Worm (Caenorhabditis elegans) whole organism, young adult: ENCODE results near the gene srsx-37.

Source experiments
- C06A6.2 ChIP-seq: fragments of 200-800 bp; sonication (Bioruptor generic); conservative IDR thresholded peaks from 2 replicates; pipeline ENCODE4 v1.3.6; 2022; ENCODE audit warnings: missing genetic modification characterization, missing compliant biosample characterization
- C17E4.6 ChIP-seq: fragments of 200-800 bp; sonication (Bioruptor generic); IDR thresholded peaks from 2 replicates; pipeline ENCODE4 v1.3.6; 2022; ENCODE audit warnings: missing genetic modification reagents, missing genetic modification characterization, missing compliant biosample characterization
- F22D6.2 ChIP-seq: sonication (generic microtip); optimal IDR thresholded peaks from 2 replicates; lab custom pipeline; 2016; ENCODE audit warnings: mild to moderate bottlenecking, missing genetic modification characterization, missing compliant biosample characterization
- F23B12.7 ChIP-seq: sonication (generic microtip); optimal IDR thresholded peaks from 2 replicates; lab custom pipeline; 2017; ENCODE audit warnings: missing genetic modification characterization, mild to moderate bottlenecking, missing compliant biosample characterization, antibody characterized with exemption, moderate library complexity; ENCODE audit not compliant: insufficient read depth
- F33H1.4 ChIP-seq: fragments of 200-800 bp; sonication (Bioruptor generic); IDR thresholded peaks from 2 replicates; pipeline ENCODE4 v1.3.6; 2022; ENCODE audit warnings: missing genetic modification reagents, missing genetic modification characterization, missing compliant biosample characterization
- F39B2.1 ChIP-seq: fragments of 200-800 bp; sonication (Bioruptor generic); IDR thresholded peaks from 2 replicates; pipeline ENCODE4 v1.3.6; 2022; ENCODE audit warnings: missing genetic modification reagents, missing genetic modification characterization, missing compliant biosample characterization
- T07F8.4 ChIP-seq: sonication (generic microtip); optimal IDR thresholded peaks from 2 replicates; lab custom pipeline; 2016; ENCODE audit warnings: mild to moderate bottlenecking, missing genetic modification characterization, moderate library complexity, missing compliant biosample characterization
- Y56A3A.18 ChIP-seq: fragments of 200-800 bp; sonication (Bioruptor generic); IDR thresholded peaks from 2 replicates; pipeline ENCODE4 v1.3.6; 2022; ENCODE audit warnings: missing genetic modification reagents, missing genetic modification characterization, missing compliant biosample characterization
- ama-1 ChIP-seq, 3 experiments: fragments of 150-350 bp in 1 of 3; sonication (generic microtip) in 2 of 3; optimal IDR thresholded peaks; 2 replicates each; lab custom pipeline; 2014 to 2018; ENCODE audit warnings: missing biosample characterization in 2 of 3, missing genetic modification characterization in 2 of 3, missing genetic modification reagents in 2 of 3
- aptf-2 ChIP-seq: fragments of 200-800 bp; sonication (Bioruptor generic); conservative IDR thresholded peaks from 2 replicates; pipeline ENCODE4 v1.3.6; 2022; ENCODE audit warnings: missing genetic modification reagents, missing genetic modification characterization, missing compliant biosample characterization
- athp-1 ChIP-seq: sonication (generic microtip); optimal IDR thresholded peaks from 2 replicates; lab custom pipeline; 2017; ENCODE audit warnings: mild to moderate bottlenecking, missing genetic modification characterization, missing compliant biosample characterization
- attf-5 ChIP-seq: fragments of 200-800 bp; sonication (Bioruptor generic); optimal IDR thresholded peaks from 2 replicates; lab custom pipeline; 2018; ENCODE audit warnings: mild to moderate bottlenecking, missing genetic modification characterization, missing compliant biosample characterization
- ccch-3 ChIP-seq: fragments of 200-800 bp; sonication (Bioruptor generic); optimal IDR thresholded peaks from 2 replicates; lab custom pipeline; 2018; ENCODE audit warnings: mild to moderate bottlenecking, missing genetic modification characterization, missing compliant biosample characterization
- cebp-1 ChIP-seq, 2 experiments: fragments of 200-800 bp in 1 of 2; sonication (Bioruptor generic) in 1 of 2; sonication (generic microtip) in 1 of 2; IDR thresholded peaks in 1 of 2; optimal IDR thresholded peaks in 1 of 2; 2 replicates each; pipeline versions ENCODE4 v1.3.6 to Lab custom; 2017 to 2022; ENCODE audit warnings: missing compliant biosample characterization in 2 of 2, missing genetic modification characterization in 2 of 2, mild to moderate bottlenecking in 1 of 2, missing genetic modification reagents in 1 of 2, moderate library complexity in 1 of 2
- ceh-100 ChIP-seq: fragments of 200-800 bp; sonication (Bioruptor generic); IDR thresholded peaks from 2 replicates; pipeline ENCODE4 v1.3.6; 2022; ENCODE audit warnings: missing genetic modification reagents, missing genetic modification characterization, missing compliant biosample characterization
- ceh-27 ChIP-seq: fragments of 200-800 bp; sonication (Bioruptor generic); optimal IDR thresholded peaks from 2 replicates; lab custom pipeline; 2018; ENCODE audit warnings: mild to moderate bottlenecking, missing genetic modification characterization, moderate library complexity, missing compliant biosample characterization
- ceh-58 ChIP-seq: fragments of 200-800 bp; sonication (Bioruptor generic); IDR thresholded peaks from 2 replicates; pipeline ENCODE4 v1.3.6; 2022; ENCODE audit warnings: missing genetic modification characterization, missing compliant biosample characterization
- chd-7 ChIP-seq: sonication (generic microtip); optimal IDR thresholded peaks from 2 replicates; lab custom pipeline; 2016; ENCODE audit warnings: mild to moderate bottlenecking, missing genetic modification characterization, moderate library complexity, missing compliant biosample characterization
- efl-1 ChIP-seq: fragments of 150-350 bp; optimal IDR thresholded peaks from 2 replicates; lab custom pipeline; 2014; ENCODE audit warnings: missing biosample characterization, missing genetic modification reagents, missing genetic modification characterization
- egl-44 ChIP-seq: fragments of 200-800 bp; sonication (Bioruptor generic); IDR thresholded peaks from 2 replicates; pipeline ENCODE4 v1.3.6; 2022; ENCODE audit warnings: missing genetic modification reagents, missing genetic modification characterization, missing compliant biosample characterization
- ets-4 ChIP-seq: fragments of 200-800 bp; sonication (Bioruptor generic); optimal IDR thresholded peaks from 2 replicates; lab custom pipeline; 2018; ENCODE audit warnings: mild to moderate bottlenecking, missing genetic modification characterization, missing compliant biosample characterization
- fkh-3 ChIP-seq: sonication (generic microtip); optimal IDR thresholded peaks from 2 replicates; lab custom pipeline; 2016; ENCODE audit warnings: mild to moderate bottlenecking, missing genetic modification characterization, missing compliant biosample characterization
- hmg-20 ChIP-seq: fragments of 200-800 bp; sonication (Bioruptor generic); IDR thresholded peaks from 2 replicates; pipeline ENCODE4 v1.3.6; 2022; ENCODE audit warnings: missing genetic modification reagents, missing genetic modification characterization, missing compliant biosample characterization
- let-526 ChIP-seq: fragments of 200-800 bp; sonication (Bioruptor generic); IDR thresholded peaks from 2 replicates; pipeline ENCODE4 v1.3.6; 2022; ENCODE audit warnings: missing genetic modification reagents, missing genetic modification characterization, missing compliant biosample characterization
- lsl-1 ChIP-seq: fragments of 200-800 bp; sonication (Bioruptor generic); optimal IDR thresholded peaks from 2 replicates; lab custom pipeline; 2018; ENCODE audit warnings: mild to moderate bottlenecking, missing genetic modification characterization, moderate library complexity, missing compliant biosample characterization
- mel-28 ChIP-seq: sonication (generic microtip); optimal IDR thresholded peaks from 2 replicates; lab custom pipeline; 2016; ENCODE audit warnings: borderline replicate concordance, mild to moderate bottlenecking, missing genetic modification characterization, missing compliant biosample characterization
- nfyb-1 ChIP-seq: fragments of 200-800 bp; sonication (Bioruptor generic); IDR thresholded peaks from 2 replicates; pipeline ENCODE4 v1.3.6; 2022; ENCODE audit warnings: missing genetic modification reagents, missing genetic modification characterization, missing compliant biosample characterization
- nhr-80 ChIP-seq: sonication (generic microtip); optimal IDR thresholded peaks from 2 replicates; lab custom pipeline; 2016; ENCODE audit warnings: missing genetic modification characterization, missing compliant biosample characterization
- nhr-90 ChIP-seq: sonication (generic microtip); optimal IDR thresholded peaks from 2 replicates; lab custom pipeline; 2016; ENCODE audit warnings: missing genotype, mild to moderate bottlenecking, missing genetic modification characterization, missing compliant biosample characterization
- rcor-1 ChIP-seq: fragments of 200-800 bp; sonication (Bioruptor generic); IDR thresholded peaks from 2 replicates; pipeline ENCODE4 v1.3.6; 2022; ENCODE audit warnings: missing genetic modification reagents, missing genetic modification characterization, missing compliant biosample characterization
- sdz-38 ChIP-seq: sonication (generic microtip); optimal IDR thresholded peaks from 2 replicates; lab custom pipeline; 2016; ENCODE audit warnings: missing genotype, missing genetic modification characterization, missing compliant biosample characterization
- snpc-3.4 ChIP-seq: sonication (generic microtip); optimal IDR thresholded peaks from 2 replicates; lab custom pipeline; 2017; ENCODE audit warnings: missing genetic modification characterization, mild to moderate bottlenecking, missing compliant biosample characterization, antibody characterized with exemption, moderate library complexity, missing genotype, missing genetic modification reagents
- somi-1 ChIP-seq: fragments of 200-800 bp; sonication (Bioruptor generic); optimal IDR thresholded peaks from 2 replicates; lab custom pipeline; 2018; ENCODE audit warnings: mild to moderate bottlenecking, missing genetic modification characterization, missing compliant biosample characterization
- tbp1 ChIP-seq: fragments of 200-800 bp; sonication (Bioruptor generic); optimal IDR thresholded peaks from 2 replicates; lab custom pipeline; 2018; ENCODE audit warnings: mild to moderate bottlenecking, missing genetic modification characterization, missing compliant biosample characterization
- zfh-2 ChIP-seq: fragments of 200-800 bp; sonication (Bioruptor generic); conservative IDR thresholded peaks from 2 replicates; pipeline ENCODE4 v1.3.6; 2022; ENCODE audit warnings: missing genetic modification reagents, missing genetic modification characterization, missing compliant biosample characterization
- ztf-28 ChIP-seq: fragments of 200-800 bp; sonication (Bioruptor generic); IDR thresholded peaks from 2 replicates; pipeline ENCODE4 v1.3.6; 2022; ENCODE audit warnings: missing genetic modification reagents, missing genetic modification characterization, missing compliant biosample characterization

Gene srsx-37

ce11 chrV:15241259-15241658, 17.7 kb downstream of the srsx-37 start, which contains the start of gene chil-12:
chil-12 (plus strand) TSS chrV:15241559.
- no peak for TF ChIP-seq lsl-1

- TF ChIP-seq athp-1 (no peak), C17E4.6 (GFP tag; lab: Robert Waterston, UW) (no peak), nhr-80 (tag; lab: Kevin White, UChicago) (no peak), F23B12.7 (tag; lab: Kevin White, UChicago) (no peak), F22D6.2 (tag; lab: Kevin White, UChicago) (no peak), rcor-1 (GFP tag; lab: Robert Waterston, UW) (no peak), ets-4 (no peak)
Observed at ce11 chrV:15240215-15240614, 18.7 kb downstream of the srsx-37 start, which contains the start of gene srw-11. srw-11 (minus strand) TSS chrV:15240315.

DNA sequence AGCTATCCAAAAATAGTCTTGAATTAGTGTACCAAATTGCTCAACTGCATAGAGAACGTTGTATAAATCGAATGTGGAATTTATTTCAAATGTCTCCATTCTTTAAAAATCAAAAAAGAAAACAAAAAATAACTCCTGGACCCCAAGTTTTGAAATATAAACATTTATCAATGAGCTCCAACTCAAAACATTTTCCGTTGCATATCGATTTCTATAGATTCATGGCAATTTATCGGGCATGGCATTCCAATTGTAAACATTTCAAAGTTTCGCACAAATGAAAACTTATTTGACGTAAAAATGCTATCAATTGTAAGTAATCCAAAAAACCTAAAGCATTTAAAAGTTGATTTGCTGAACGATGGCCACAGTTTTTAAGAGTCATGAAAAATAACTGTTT, 20.4 kb downstream of the srsx-37 start, which contains the start of gene srw-12:
Gene srw-12 (minus strand): TSS at position 101 of the 400 bp plus-strand sequence.
- TF ChIP-seq C06A6.2 (GFP tag; lab: Robert Waterston, UW) (no peak), efl-1 (GFP tag; lab: Kevin White, UChicago) (no peak), nfyb-1 (no peak), C17E4.6 (GFP tag; lab: Robert Waterston, UW) (no peak), ccch-3 (GFP tag; lab: Kevin White, UChicago) (no peak), sdz-38 (tag; lab: Kevin White, UChicago) (no peak), fkh-3 (tag; lab: Kevin White, UChicago) (no peak), egl-44 (GFP tag; lab: Robert Waterston, UW) (no peak), cebp-1 (GFP tag; IDR thresholded peaks at IDR 0.05; lab: Robert Waterston, UW) (no peak), cebp-1 (tag; optimal IDR thresholded peaks at IDR 0.05; lab: Kevin White, UChicago) (no peak), ceh-58 (GFP tag; lab: Robert Waterston, UW) (no peak), F33H1.4 (GFP tag; lab: Robert Waterston, UW) (no peak), attf-5 (no peak), rcor-1 (GFP tag; lab: Robert Waterston, UW) (no peak), nhr-90 (tag; lab: Kevin White, UChicago) (no peak)
- TF ChIP-seq, all 124 proteins: peak for 0

ce11 chrV:15235661-15236060, 23.3 kb downstream of the srsx-37 start, which contains the start of gene nhr-164:
nhr-164 (minus strand) TSS chrV:15235761.
- TF ChIP-seq ceh-27 (GFP tag; lab: Kevin White, UChicago) (no peak), ceh-100 (GFP tag; lab: Robert Waterston, UW) (no peak), somi-1 (GFP tag; lab: Kevin White, UChicago) (no peak), snpc-3.4 (tag; lab: Kevin White, UChicago) (no peak), aptf-2 (GFP tag; lab: Robert Waterston, UW) (no peak), mel-28 (tag; lab: Kevin White, UChicago) (no peak), Y56A3A.18 (GFP tag; lab: Robert Waterston, UW) (no peak), T07F8.4 (tag; lab: Kevin White, UChicago) (no peak)

DNA sequence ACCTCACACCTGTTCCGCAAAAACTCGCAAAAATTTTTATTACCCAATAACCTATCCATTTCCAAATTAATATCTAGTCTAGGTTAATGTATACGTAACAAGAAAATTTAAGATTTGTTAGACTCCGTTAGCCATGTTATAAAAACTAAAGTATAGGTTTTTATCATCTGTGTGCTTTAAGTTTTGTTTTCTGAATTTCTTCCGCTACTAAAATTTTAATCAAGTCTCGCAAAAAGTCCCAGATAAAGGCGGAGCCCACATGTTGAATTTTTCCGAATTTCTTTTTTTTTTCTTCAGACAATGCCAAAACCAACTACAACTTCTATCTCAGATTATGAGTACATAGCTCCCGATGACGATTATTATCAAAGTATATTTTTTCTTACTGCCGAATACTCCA, 26.7 kb downstream of the srsx-37 start, which contains the start of gene srw-13:
Gene srw-13 (plus strand): TSS at position 301 of the 400 bp plus-strand sequence.
- TF ChIP-seq ztf-28 (GFP tag; lab: Robert Waterston, UW): no peak
- no peak for TF ChIP-seq tbp1 (GFP tag; lab: Kevin White, UChicago)
- no peak for TF ChIP-seq ama-1 (optimal IDR thresholded peaks at IDR 0.05; lab: Kevin White, UChicago)
- no peak for TF ChIP-seq ama-1 (GFP tag; optimal IDR thresholded peaks at IDR 0.05; lab: Kevin White, UChicago)
- no peak for TF ChIP-seq F39B2.1
- no peak for TF ChIP-seq hmg-20 (GFP tag; lab: Robert Waterston, UW)
- no peak for TF ChIP-seq Y56A3A.18 (GFP tag; lab: Robert Waterston, UW)
- TF ChIP-seq egl-44 (GFP tag; lab: Robert Waterston, UW): no peak
- TF ChIP-seq aptf-2 (GFP tag; lab: Robert Waterston, UW): no peak
- TF ChIP-seq chd-7 (tag; lab: Kevin White, UChicago): no peak
- no peak for TF ChIP-seq zfh-2
- no peak for TF ChIP-seq let-526 (GFP tag; lab: Robert Waterston, UW)
- TF ChIP-seq, all 124 proteins: peak for 0
